Fruit fly (Drosophila melanogaster): Measurements from ENCODE around the gene Nnf1b.
A peak's percentile ranks its signal among the peaks of the same experiment; 100 is the strongest.

The Nnf1b gene

dm6 chr2L:845341-846004 is 35.1 kb downstream of the Nnf1b start (continued):
- TF ChIP-seq PHDP (tag; optimal IDR thresholded peaks at IDR 0.05) = peak; percentile 88
- no peak for TF ChIP-seq hb (GFP tag; IDR thresholded peaks at IDR 0.05; ENCODE audit: partially characterized antibody)
- no peak; the same call in 1 of the 2 replicates for TF ChIP-seq toy (GFP tag; IDR thresholded peaks at IDR 0.05)
- peak; percentile 60 for TF ChIP-seq CG12236 (GFP tag; optimal IDR thresholded peaks at IDR 0.05)
- TF ChIP-seq CG7271 (tag; optimal IDR thresholded peaks at IDR 0.05) = no peak
- TF ChIP-seq Sry-β (GFP tag; optimal IDR thresholded peaks at IDR 0.05) = no peak
- TF ChIP-seq stwl (tag; optimal IDR thresholded peaks at IDR 0.05) = no peak
- TF ChIP-seq stc (GFP tag; IDR thresholded peaks at IDR 0.05) = peak; percentile 88
- TF ChIP-seq trh (GFP tag; optimal IDR thresholded peaks at IDR 0.05) = peak; percentile 51
- peak; percentile 62 for TF ChIP-seq da (GFP tag; optimal IDR thresholded peaks at IDR 0.05)
- TF ChIP-seq NC2β (GFP tag; optimal IDR thresholded peaks at IDR 0.05) = peak; percentile 59
- no peak for TF ChIP-seq lov (optimal IDR thresholded peaks at IDR 0.05)
- TF ChIP-seq lov (GFP tag; IDR thresholded peaks at IDR 0.05) = peak; percentile 78; the same call in 1 of the 3 replicates
- peak; percentile 59 for TF ChIP-seq twi (tag; optimal IDR thresholded peaks at IDR 0.05)
- no peak for TF ChIP-seq D (optimal IDR thresholded peaks at IDR 0.05)
- TF ChIP-seq D (GFP tag; optimal IDR thresholded peaks at IDR 0.05) = peak; percentile 82
- TF ChIP-seq ara (GFP tag; IDR thresholded peaks at IDR 0.05) = peak; percentile 86
- TF ChIP-seq bab2 (GFP tag; optimal IDR thresholded peaks at IDR 0.05) = peak; percentile 85
- TF ChIP-seq Dek (tag; optimal IDR thresholded peaks at IDR 0.05) = peak; percentile 84
- TF ChIP-seq wek (GFP tag; optimal IDR thresholded peaks at IDR 0.05) = peak; percentile 78
- TF ChIP-seq maf-S (GFP tag; optimal IDR thresholded peaks at IDR 0.05) = peak; percentile 74
- peak; percentile 59 for TF ChIP-seq CG13775 (GFP tag; optimal IDR thresholded peaks at IDR 0.05)
- TF ChIP-seq CG7963 (GFP tag; IDR thresholded peaks at IDR 0.05; ENCODE audit: partially characterized antibody) = no peak
- no peak for TF ChIP-seq hbn (GFP tag; IDR thresholded peaks at IDR 0.05; ENCODE audit: partially characterized antibody)
- TF ChIP-seq zen (tag; optimal IDR thresholded peaks at IDR 0.05) = peak; percentile 28
- peak; percentile 44 for TF ChIP-seq slou (GFP tag; optimal IDR thresholded peaks at IDR 0.05)
- peak; percentile 91 for TF ChIP-seq gem (tag; optimal IDR thresholded peaks at IDR 0.05)
- TF ChIP-seq pan (optimal IDR thresholded peaks at IDR 0.05) = no peak
- peak in 1 of 2 experiments; percentile 92 for TF ChIP-seq pan (GFP tag; optimal IDR thresholded peaks at IDR 0.05 in 1 of 2, IDR thresholded peaks at IDR 0.05 in 1 of 2)
- TF ChIP-seq Poxn (GFP tag; IDR thresholded peaks at IDR 0.05) = peak; percentile 64; the same call in 1 of the 2 replicates
- peak; percentile 77 for TF ChIP-seq Nf-YC (tag; optimal IDR thresholded peaks at IDR 0.05)
- TF ChIP-seq CG10959 (GFP tag; IDR thresholded peaks at IDR 0.05) = peak; percentile 53; the same call in 1 of the 2 replicates
- TF ChIP-seq bsh (GFP tag; optimal IDR thresholded peaks at IDR 0.05) = peak; percentile 67 to 87
- no peak for TF ChIP-seq dan (GFP tag; IDR thresholded peaks at IDR 0.05)
- TF ChIP-seq CG4328 (GFP tag; optimal IDR thresholded peaks at IDR 0.05) = peak; percentile 73
- TF ChIP-seq CG10321 (GFP tag; IDR thresholded peaks at IDR 0.05) = peak; percentile 68
- TF ChIP-seq bbx (GFP tag; IDR thresholded peaks at IDR 0.05; ENCODE audit: partially characterized antibody) = no peak
- TF ChIP-seq gcm2 (GFP tag; optimal IDR thresholded peaks at IDR 0.05) = peak; percentile 78
- peak; percentile 21 for TF ChIP-seq CG4282 (GFP tag; optimal IDR thresholded peaks at IDR 0.05)
- TF ChIP-seq CG4404 (GFP tag; IDR thresholded peaks at IDR 0.05) = peak; percentile 64
- peak; percentile 79 for TF ChIP-seq ems (GFP tag; optimal IDR thresholded peaks at IDR 0.05)
- TF ChIP-seq CG8924 (tag; optimal IDR thresholded peaks at IDR 0.05) = peak; percentile 87
- peak; percentile 87 for TF ChIP-seq sens-2 (GFP tag; IDR thresholded peaks at IDR 0.05)
- no peak for TF ChIP-seq unc-4 (GFP tag; IDR thresholded peaks at IDR 0.05; ENCODE audit: partially characterized antibody)
- no peak for TF ChIP-seq cg (GFP tag; optimal IDR thresholded peaks at IDR 0.05)
- peak; percentile 92 for TF ChIP-seq CG11456 (GFP tag; IDR thresholded peaks at IDR 0.05)
- TF ChIP-seq Fer1 (GFP tag; optimal IDR thresholded peaks at IDR 0.05) = peak; percentile 90
- no peak for TF ChIP-seq nerfin-2 (GFP tag; IDR thresholded peaks at IDR 0.05; ENCODE audit: partially characterized antibody)
- no peak for TF ChIP-seq inv (GFP tag; IDR thresholded peaks at IDR 0.05; ENCODE audit: partially characterized antibody)
- TF ChIP-seq CG6765 (GFP tag; optimal IDR thresholded peaks at IDR 0.05) = peak; percentile 83

Measured in whole organism, embryonic.